Worm (Caenorhabditis elegans) whole organism, L1 larva: ENCODE measurements around the gene F02C12.2.

ENCODE experiments used
- dpl-1 ChIP-seq, 3 experiments: fragments of 150-350 bp in 2 of 3; sonication (generic microtip) in 1 of 3; optimal IDR thresholded peaks; 2 replicates each; lab custom pipeline; 2014 to 2017; ENCODE audit warnings: missing biosample characterization in 3 of 3, missing genetic modification characterization in 3 of 3, missing genetic modification reagents in 3 of 3
- efl-1 ChIP-seq, 4 experiments: fragments of 150-350 bp; optimal IDR thresholded peaks in 3 of 4; peaks in 1 of 4; 1 replicate in 1 of 4; 2 replicates in 3 of 4; lab custom pipeline; 2014; ENCODE audit warnings: missing biosample characterization in 2 of 4, missing genetic modification characterization in 2 of 4, missing genetic modification reagents in 2 of 4
- fkh-8 ChIP-seq: sonication (generic microtip); optimal IDR thresholded peaks from 2 replicates; lab custom pipeline; 2016; ENCODE audit warnings: mild to moderate bottlenecking, missing genetic modification characterization, missing compliant biosample characterization
- grh-1 ChIP-seq: fragments of 200-800 bp; sonication (Bioruptor generic); IDR thresholded peaks from 2 replicates; pipeline ENCODE4 v1.3.6; 2022; ENCODE audit warnings: missing genetic modification reagents, missing genetic modification characterization, missing compliant biosample characterization
- lin-15B ChIP-seq: fragments of 150-350 bp; sonication (generic microtip); optimal IDR thresholded peaks from 3 replicates; lab custom pipeline; 2014; ENCODE audit warnings: missing biosample characterization, missing genetic modification characterization
- lsy-2 ChIP-seq, 2 experiments: fragments of 150-350 bp; optimal IDR thresholded peaks; 2 replicates each; lab custom pipeline; 2014; ENCODE audit warnings: missing biosample characterization in 2 of 2, missing genetic modification characterization in 2 of 2
- nhr-28 ChIP-seq: fragments of 150-350 bp; optimal IDR thresholded peaks from 2 replicates; lab custom pipeline; 2014; ENCODE audit warnings: missing biosample characterization, missing genetic modification characterization
- nhr-76 ChIP-seq: sonication (generic microtip); optimal IDR thresholded peaks from 2 replicates; lab custom pipeline; 2017; ENCODE audit warnings: missing biosample characterization, missing genetic modification characterization
- skn-1 ChIP-seq: fragments of 150-350 bp; optimal IDR thresholded peaks from 2 replicates; lab custom pipeline; 2014; ENCODE audit warnings: missing biosample characterization, missing genetic modification characterization
- ztf-11 ChIP-seq, 2 experiments: sonication (generic microtip); optimal IDR thresholded peaks; 2 replicates each; lab custom pipeline; 2016 to 2017; ENCODE audit warnings: missing genetic modification characterization in 2 of 2, missing biosample characterization in 1 of 2, missing compliant biosample characterization in 1 of 2

DNA sequence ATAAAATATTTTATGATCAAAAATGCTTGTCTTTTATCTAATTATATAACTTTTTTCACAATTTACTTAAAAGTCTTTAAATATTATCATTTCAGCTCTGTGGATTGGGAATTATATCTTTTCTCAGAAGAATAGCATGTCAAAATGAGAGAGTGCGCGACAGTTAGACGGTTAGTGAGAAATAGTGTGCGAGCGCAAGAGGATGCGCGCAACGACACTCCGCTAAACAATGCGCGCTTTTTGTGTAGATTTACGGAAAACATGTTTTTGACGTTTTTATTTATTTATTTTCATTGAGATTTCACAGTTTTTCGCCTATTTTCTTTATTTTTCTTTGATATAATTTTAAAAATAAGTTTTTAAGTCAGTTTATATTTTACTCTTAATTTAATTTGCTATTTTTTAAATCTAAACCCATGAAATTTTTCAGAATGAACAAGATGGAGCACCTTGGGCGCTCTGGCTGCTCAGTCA, 2.5 kb downstream of the F02C12.2 start, which contains the start of gene F02C12.3:
- no peak for TF ChIP-seq nhr-76 (tag; lab: Kevin White, UChicago)
- TF ChIP-seq grh-1 (GFP tag; lab: Robert Waterston, UW), result peak; percentile 98
- TF ChIP-seq nhr-28 (tag; lab: Kevin White, UChicago), result no peak
- TF ChIP-seq skn-1 (tag; lab: Kevin White, UChicago), result peak; percentile 89
- TF ChIP-seq efl-1 (optimal IDR thresholded peaks at IDR 0.05; lab: Kevin White, UChicago), result peak; percentile 83 to 91
- peak; percentile 65 to 97 for TF ChIP-seq efl-1 (GFP tag; optimal IDR thresholded peaks at IDR 0.05 in 1 of 2; lab: Kevin White, UChicago)
- peak; percentile 59 to 68 (median 66) for TF ChIP-seq dpl-1 (GFP tag; optimal IDR thresholded peaks at IDR 0.05; lab: Kevin White, UChicago)
- TF ChIP-seq fkh-8 (tag; lab: Kevin White, UChicago), result peak; percentile 79
- TF ChIP-seq ztf-11 (tag; optimal IDR thresholded peaks at IDR 0.05; lab: Kevin White, UChicago), result peak in 1 of 2 experiments; percentile 75
- TF ChIP-seq lsy-2 (tag; optimal IDR thresholded peaks at IDR 0.05; lab: Kevin White, UChicago), result peak; percentile 89 to 91
- peak; percentile 82 for TF ChIP-seq lin-15B (tag; lab: Kevin White, UChicago)
